Worm (Caenorhabditis elegans) whole organism, L3 larva: ENCODE measurements around the gene lec-5.

ENCODE experiments used
- R02D3.7 ChIP-seq: fragments of 150-350 bp; optimal IDR thresholded peaks from 2 replicates; lab custom pipeline; 2014; ENCODE audit warnings: missing biosample characterization, missing genetic modification characterization
- ama-1 ChIP-seq: fragments of 150-350 bp; optimal IDR thresholded peaks from 2 replicates; lab custom pipeline; 2018
- ceh-82 ChIP-seq: fragments of 150-350 bp; optimal IDR thresholded peaks from 2 replicates; lab custom pipeline; 2014; ENCODE audit warnings: missing biosample characterization, missing genetic modification characterization
- egl-27 ChIP-seq: sonication (generic microtip); optimal IDR thresholded peaks from 4 replicates; lab custom pipeline; 2017; ENCODE audit warnings: missing biosample characterization, missing genetic modification reagents, missing genetic modification characterization
- elt-1 ChIP-seq: fragments of 150-350 bp; optimal IDR thresholded peaks from 2 replicates; lab custom pipeline; 2014; ENCODE audit warnings: missing biosample characterization, missing genetic modification characterization
- elt-3 ChIP-seq, 3 experiments: fragments of 150-350 bp in 1 of 3; sonication (generic microtip) in 2 of 3; optimal IDR thresholded peaks; 2 replicates in 2 of 3; 4 replicates in 1 of 3; lab custom pipeline; 2014 to 2017; ENCODE audit warnings: missing biosample characterization in 3 of 3, missing genetic modification characterization in 3 of 3
- jun-1 ChIP-seq: fragments of 150-350 bp; optimal IDR thresholded peaks from 2 replicates; lab custom pipeline; 2014; ENCODE audit warnings: missing biosample characterization, missing genetic modification reagents, missing genetic modification characterization
- pha-4 ChIP-seq: fragments of 150-350 bp; optimal IDR thresholded peaks from 2 replicates; lab custom pipeline; 2014; ENCODE audit warnings: missing biosample characterization, missing genetic modification reagents, missing genetic modification characterization
- tbx-2 ChIP-seq: sonication (generic microtip); optimal IDR thresholded peaks from 2 replicates; lab custom pipeline; 2016; ENCODE audit warnings: mild to moderate bottlenecking, missing genetic modification characterization, missing compliant biosample characterization

ce11 chrII:5831373-5831772, 9.5 kb downstream of the lec-5 start:
- no peak for TF ChIP-seq R02D3.7
- TF ChIP-seq jun-1 (tag; lab: Kevin White, UChicago) = no peak
- TF ChIP-seq pha-4 (tag; lab: Kevin White, UChicago) = no peak
- no peak for TF ChIP-seq elt-1 (tag; lab: Kevin White, UChicago)
- TF ChIP-seq tbx-2 (tag; lab: Kevin White, UChicago) = no peak
- no peak for TF ChIP-seq elt-3 (tag; optimal IDR thresholded peaks at IDR 0.05; lab: Kevin White, UChicago)
- TF ChIP-seq ceh-82 (tag; lab: Kevin White, UChicago) = no peak
- TF ChIP-seq ama-1 (lab: Kevin White, UChicago) = no peak
- TF ChIP-seq egl-27 (tag; lab: Kevin White, UChicago) = no peak
